Worm (Caenorhabditis elegans) whole organism, L1 larva: ENCODE measurements around the gene rpc-11.

Experiments
- C34B4.2 ChIP-seq: sonication (generic microtip); optimal IDR thresholded peaks from 2 replicates; lab custom pipeline; 2017; ENCODE audit warnings: mild to moderate bottlenecking, missing genetic modification characterization, missing compliant biosample characterization
- egl-27 ChIP-seq, 2 experiments: fragments of 150-350 bp in 1 of 2; sonication (generic microtip); optimal IDR thresholded peaks; 3 replicates each; lab custom pipeline; 2017 to 2018; ENCODE audit warnings: missing biosample characterization in 2 of 2, missing genetic modification characterization in 2 of 2, missing genetic modification reagents in 2 of 2
- fkh-10 ChIP-seq: sonication (generic microtip); optimal IDR thresholded peaks from 2 replicates; lab custom pipeline; 2017; ENCODE audit warnings: missing biosample characterization, missing genetic modification reagents, missing genetic modification characterization
- grh-1 ChIP-seq: fragments of 200-800 bp; sonication (Bioruptor generic); IDR thresholded peaks from 2 replicates; pipeline ENCODE4 v1.3.6; 2022; ENCODE audit warnings: missing genetic modification reagents, missing genetic modification characterization, missing compliant biosample characterization
- unc-98 ChIP-seq: fragments of 200-800 bp; sonication (Bioruptor generic); IDR thresholded peaks from 2 replicates; pipeline ENCODE4 v1.3.6; 2022; ENCODE audit warnings: missing genetic modification characterization, missing compliant biosample characterization

DNA sequence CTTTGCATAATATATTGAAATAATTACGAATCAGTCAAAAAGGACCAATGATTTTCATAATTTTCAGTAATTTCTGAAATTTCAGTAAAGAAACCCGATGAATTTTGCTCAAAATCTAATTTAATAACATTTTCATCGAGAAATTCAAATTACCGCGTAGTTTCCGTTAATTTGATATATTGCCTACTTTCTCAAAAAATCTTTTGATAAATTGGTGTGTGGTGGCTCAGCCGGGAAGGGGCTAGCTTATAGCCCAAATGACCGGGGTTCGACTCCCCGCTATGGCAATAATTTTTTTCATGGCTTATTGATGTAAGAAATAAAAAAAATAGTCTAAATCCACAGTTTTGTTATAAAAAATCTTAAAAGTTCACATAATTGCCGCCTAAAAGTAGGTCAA, 2.8 kb downstream of the rpc-11 start:
- TF ChIP-seq unc-98 (no peak), grh-1 (GFP tag; lab: Robert Waterston, UW) (no peak), egl-27 (tag; optimal IDR thresholded peaks at IDR 0.05; lab: Kevin White, UChicago) (no peak), fkh-10 (GFP tag; lab: Kevin White, UChicago) (no peak), C34B4.2 (tag; lab: Kevin White, UChicago) (no peak)
